Worm (Caenorhabditis elegans): Measurements from ENCODE around the gene K02D10.4.
A peak's percentile ranks its signal among the peaks of the same experiment; 100 is the strongest.

The K02D10.4 gene

ce11 chrIII:8779912-8780311 lies at the start of gene K02D10.4:
Gene K02D10.4, minus strand, starts transcription at chrIII:8780012.
- no peak for TF ChIP-seq W03F9.2 (tag; optimal IDR thresholded peaks at IDR 0.05)
- no peak for TF ChIP-seq him-1 (tag; optimal IDR thresholded peaks at IDR 0.05)
- TF ChIP-seq dao-5 (tag; optimal IDR thresholded peaks at IDR 0.05) = no peak

ce11 chrIII:8829245-8829644 lies 49.4 kb upstream of the K02D10.4 start, which contains the start of gene F44E2.3:
Gene F44E2.3, minus strand, starts transcription at chrIII:8829305.
- TF ChIP-seq W03F9.2 (tag; optimal IDR thresholded peaks at IDR 0.05) (no peak), dao-5 (tag; optimal IDR thresholded peaks at IDR 0.05) (no peak), him-1 (tag; optimal IDR thresholded peaks at IDR 0.05) (no peak)

ce11 chrIII:8827128-8827527 lies 47.3 kb upstream of the K02D10.4 start, which contains the start of gene F54F2.9:
Gene F54F2.9, minus strand, starts transcription at chrIII:8827228.
- TF ChIP-seq W03F9.2 (tag; optimal IDR thresholded peaks at IDR 0.05) = no peak
- TF ChIP-seq him-1 (tag; optimal IDR thresholded peaks at IDR 0.05) = no peak

- no peak for TF ChIP-seq him-1 (tag; optimal IDR thresholded peaks at IDR 0.05)
- TF ChIP-seq W03F9.2 (tag; optimal IDR thresholded peaks at IDR 0.05) = no peak
- no peak for TF ChIP-seq dao-5 (tag; optimal IDR thresholded peaks at IDR 0.05)
Observed at ce11 chrIII:8824556-8824955, 44.7 kb upstream of the K02D10.4 start.

- TF ChIP-seq him-1 (tag; optimal IDR thresholded peaks at IDR 0.05) (no peak), W03F9.2 (tag; optimal IDR thresholded peaks at IDR 0.05) (no peak), dao-5 (tag; optimal IDR thresholded peaks at IDR 0.05) (no peak)
Observed at ce11 chrIII:8818599-8818998, 38.8 kb upstream of the K02D10.4 start, which contains the start of gene pat-2. Gene pat-2, plus strand, starts transcription at chrIII:8818899.

ce11 chrIII:8815699-8816098 lies 35.9 kb upstream of the K02D10.4 start:
- no peak for TF ChIP-seq him-1 (tag; optimal IDR thresholded peaks at IDR 0.05)
- TF ChIP-seq W03F9.2 (tag; optimal IDR thresholded peaks at IDR 0.05) = no peak
- TF ChIP-seq dao-5 (tag; optimal IDR thresholded peaks at IDR 0.05) = no peak

- TF ChIP-seq him-1 (tag; optimal IDR thresholded peaks at IDR 0.05) = no peak
- TF ChIP-seq W03F9.2 (tag; optimal IDR thresholded peaks at IDR 0.05) = no peak
- TF ChIP-seq dao-5 (tag; optimal IDR thresholded peaks at IDR 0.05) = no peak
Observed at ce11 chrIII:8811111-8811510, 31.3 kb upstream of the K02D10.4 start.

- TF ChIP-seq him-1 (tag; optimal IDR thresholded peaks at IDR 0.05) (no peak), dao-5 (tag; optimal IDR thresholded peaks at IDR 0.05) (no peak), W03F9.2 (tag; optimal IDR thresholded peaks at IDR 0.05) (no peak)
Observed at ce11 chrIII:8809245-8809971, 29.6 kb upstream of the K02D10.4 start, which contains the start of gene prx-19. Gene prx-19, minus strand, starts transcription at chrIII:8809295.

- TF ChIP-seq W03F9.2 (tag; optimal IDR thresholded peaks at IDR 0.05) (no peak), him-1 (tag; optimal IDR thresholded peaks at IDR 0.05) (no peak), dao-5 (tag; optimal IDR thresholded peaks at IDR 0.05) (no peak)
Observed at ce11 chrIII:8807246-8807645, 27.4 kb upstream of the K02D10.4 start, which contains the start of gene F54F2.7. Gene F54F2.7, minus strand, starts transcription at chrIII:8807346.

ce11 chrIII:8805815-8806214 lies 26.0 kb upstream of the K02D10.4 start:
- TF ChIP-seq W03F9.2 (tag; optimal IDR thresholded peaks at IDR 0.05) (no peak), dao-5 (tag; optimal IDR thresholded peaks at IDR 0.05) (no peak), him-1 (tag; optimal IDR thresholded peaks at IDR 0.05) (no peak)

- TF ChIP-seq W03F9.2 (tag; optimal IDR thresholded peaks at IDR 0.05) (peak; percentile 66), him-1 (tag; optimal IDR thresholded peaks at IDR 0.05) (peak; percentile 56), dao-5 (tag; optimal IDR thresholded peaks at IDR 0.05) (peak; percentile 55)
Observed at ce11 chrIII:8801864-8802818, 22.3 kb upstream of the K02D10.4 start.

- TF ChIP-seq him-1 (tag; optimal IDR thresholded peaks at IDR 0.05) (no peak), W03F9.2 (tag; optimal IDR thresholded peaks at IDR 0.05) (no peak), dao-5 (tag; optimal IDR thresholded peaks at IDR 0.05) (no peak)
Observed at ce11 chrIII:8801352-8801863, 21.6 kb upstream of the K02D10.4 start.

ce11 chrIII:8800796-8801083 lies 20.9 kb upstream of the K02D10.4 start:
- TF ChIP-seq W03F9.2 (tag; optimal IDR thresholded peaks at IDR 0.05) (no peak), him-1 (tag; optimal IDR thresholded peaks at IDR 0.05) (no peak), dao-5 (tag; optimal IDR thresholded peaks at IDR 0.05) (no peak)
